Fruit fly (Drosophila melanogaster): Measurements from ENCODE around the gene Hecw.

dm6 chrX:9605783-9606182, 3.0 kb upstream of the Hecw start, which contains the start of gene Lst8:
- no peak for TF ChIP-seq Clk (GFP tag; optimal IDR thresholded peaks at IDR 0.05)
- TF ChIP-seq bab1 (GFP tag; optimal IDR thresholded peaks at IDR 0.05): peak; percentile 52
